Worm (Caenorhabditis elegans): ENCODE data around the gene citk-1.

Gene citk-1

DNA sequence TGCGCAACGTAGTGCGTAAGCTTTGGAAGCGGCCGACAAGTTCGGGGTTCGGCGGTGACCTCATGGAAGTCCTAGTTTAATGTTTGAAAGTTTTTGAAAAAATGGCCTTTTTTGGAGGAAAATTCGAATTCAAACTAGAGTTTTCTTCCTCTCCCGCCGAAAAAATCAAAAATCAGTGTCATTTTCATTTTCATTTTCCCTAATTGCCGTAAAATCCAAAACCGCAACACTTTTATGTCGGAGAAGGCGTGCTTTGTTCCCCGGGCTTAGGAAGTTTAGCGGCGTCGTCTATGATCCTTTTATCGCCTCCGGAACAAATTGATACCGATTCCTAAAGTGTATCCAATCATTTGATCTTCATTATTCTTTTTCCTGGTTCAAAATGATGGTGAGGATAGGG, 16.2 kb downstream of the citk-1 start, which contains the start of gene mltn-5:
Gene mltn-5, plus strand, starts transcription at position 301 of the 400 bp plus-strand sequence.
- no peak for TF ChIP-seq skn-1 (tag; optimal IDR thresholded peaks at IDR 0.05)
- no peak for TF ChIP-seq sea-2 (GFP tag; optimal IDR thresholded peaks at IDR 0.05)
- TF ChIP-seq pha-4 (tag; optimal IDR thresholded peaks at IDR 0.05), result no peak
- TF ChIP-seq nhr-237 (tag; optimal IDR thresholded peaks at IDR 0.05), result no peak
- no peak for TF ChIP-seq lin-15B (tag; optimal IDR thresholded peaks at IDR 0.05)
- no peak for TF ChIP-seq nhr-23 (tag; optimal IDR thresholded peaks at IDR 0.05)
- no peak for TF ChIP-seq fkh-10 (GFP tag; optimal IDR thresholded peaks at IDR 0.05)
- no peak for TF ChIP-seq nhr-43 (tag; optimal IDR thresholded peaks at IDR 0.05; ENCODE audit: poor library complexity, severe bottlenecking)
- no peak for TF ChIP-seq nhr-25 (tag; optimal IDR thresholded peaks at IDR 0.05)
- no peak for TF ChIP-seq mdl-1 (tag; optimal IDR thresholded peaks at IDR 0.05)
- TF ChIP-seq ztf-11 (tag; optimal IDR thresholded peaks at IDR 0.05), result no peak
- TF ChIP-seq egl-5 (tag; optimal IDR thresholded peaks at IDR 0.05), result no peak
- no peak for TF ChIP-seq aly-2 (tag; optimal IDR thresholded peaks at IDR 0.05)
- no peak for TF ChIP-seq elt-3 (tag; optimal IDR thresholded peaks at IDR 0.05)
- TF ChIP-seq daf-12 (tag; optimal IDR thresholded peaks at IDR 0.05), result no peak
- no peak for TF ChIP-seq nhr-11 (tag; optimal IDR thresholded peaks at IDR 0.05)

DNA sequence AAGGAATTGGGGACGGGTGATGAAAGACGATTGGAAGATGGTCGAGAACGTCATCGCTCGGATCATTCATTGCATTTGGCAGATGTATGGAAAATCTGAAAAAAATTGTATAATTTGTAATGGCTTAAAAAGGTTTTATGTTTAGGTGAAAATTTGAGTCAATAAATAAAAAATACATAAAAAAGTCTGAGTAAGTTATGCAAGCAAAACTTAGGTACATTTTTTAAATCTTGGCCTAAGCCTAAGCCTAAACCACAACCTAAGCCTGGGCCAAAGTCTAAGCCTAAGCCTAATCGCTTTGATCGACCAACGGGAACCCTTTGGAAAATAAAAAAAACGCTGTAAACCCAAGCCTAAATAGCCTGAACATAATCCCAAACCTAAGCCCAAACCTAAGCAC, 23.2 kb downstream of the citk-1 start, which contains the start of gene hot-3:
Gene hot-3, minus strand, starts transcription at position 101 of the 400 bp plus-strand sequence.
- no peak for TF ChIP-seq pha-4 (tag; optimal IDR thresholded peaks at IDR 0.05)

DNA sequence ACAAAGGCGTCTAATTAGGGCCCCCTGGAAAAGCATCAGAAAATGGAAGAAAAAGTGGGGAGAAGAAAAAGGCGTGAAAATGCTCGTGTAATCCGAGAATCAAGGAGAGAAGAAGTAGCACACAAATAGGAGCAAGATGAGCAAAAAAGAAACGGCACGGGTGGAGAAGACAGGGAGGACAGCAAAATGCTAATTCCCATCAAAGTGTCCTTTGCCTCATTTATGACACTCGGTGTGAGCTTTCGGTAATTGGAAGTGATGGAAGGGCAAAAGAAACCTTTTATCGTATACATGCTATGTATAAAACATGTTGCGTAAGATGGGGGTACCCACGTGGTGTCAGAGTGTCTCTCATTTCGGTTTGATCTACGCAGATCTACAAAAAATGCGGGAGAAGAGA, 24.8 kb downstream of the citk-1 start:
- TF ChIP-seq lin-15B (tag; optimal IDR thresholded peaks at IDR 0.05) (no peak), ceh-16 (tag; optimal IDR thresholded peaks at IDR 0.05) (no peak), nhr-67 (tag; optimal IDR thresholded peaks at IDR 0.05) (no peak), elt-1 (tag; optimal IDR thresholded peaks at IDR 0.05) (no peak), nhr-77 (tag; optimal IDR thresholded peaks at IDR 0.05) (no peak), nhr-28 (tag; optimal IDR thresholded peaks at IDR 0.05) (no peak), zag-1 (tag; optimal IDR thresholded peaks at IDR 0.05) (no peak), nhr-43 (tag; optimal IDR thresholded peaks at IDR 0.05; ENCODE audit: poor library complexity, severe bottlenecking) (no peak), lsy-12 (tag; optimal IDR thresholded peaks at IDR 0.05) (no peak), nhr-25 (tag; optimal IDR thresholded peaks at IDR 0.05) (no peak), snpc-4 (tag; optimal IDR thresholded peaks at IDR 0.05) (no peak), pqm-1 (tag; optimal IDR thresholded peaks at IDR 0.05) (no peak), ceh-9 (tag; optimal IDR thresholded peaks at IDR 0.05) (no peak), fkh-2 (tag; optimal IDR thresholded peaks at IDR 0.05) (no peak), nhr-76 (tag; optimal IDR thresholded peaks at IDR 0.05) (no peak), nhr-11 (tag; optimal IDR thresholded peaks at IDR 0.05) (no peak), egl-27 (tag; optimal IDR thresholded peaks at IDR 0.05) (no peak)

DNA sequence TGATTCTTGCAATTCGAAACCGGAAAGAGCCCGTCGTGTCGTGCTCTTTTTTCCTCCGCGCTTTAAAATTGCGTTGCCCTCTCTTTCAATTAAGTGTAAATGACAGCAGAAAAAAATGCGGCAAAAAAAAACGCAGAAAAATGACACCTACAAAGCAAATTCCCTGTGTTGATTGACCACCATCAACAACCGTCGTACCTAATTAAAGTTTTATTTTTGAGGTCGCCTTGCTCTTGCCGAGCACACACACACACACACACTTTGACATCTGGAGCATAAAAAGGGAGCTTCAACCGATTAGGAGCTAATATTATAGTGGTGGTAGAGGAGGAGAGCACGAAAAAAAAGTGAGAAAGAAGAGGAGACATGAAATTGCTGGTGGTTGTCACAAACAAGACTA, 27.2 kb downstream of the citk-1 start:
- TF ChIP-seq ceh-82 (tag; optimal IDR thresholded peaks at IDR 0.05) (no peak), ztf-4 (tag; optimal IDR thresholded peaks at IDR 0.05) (no peak), lin-39 (tag; optimal IDR thresholded peaks at IDR 0.05) (no peak), elt-3 (tag; optimal IDR thresholded peaks at IDR 0.05) (no peak), nhr-25 (tag; optimal IDR thresholded peaks at IDR 0.05) (no peak)

DNA sequence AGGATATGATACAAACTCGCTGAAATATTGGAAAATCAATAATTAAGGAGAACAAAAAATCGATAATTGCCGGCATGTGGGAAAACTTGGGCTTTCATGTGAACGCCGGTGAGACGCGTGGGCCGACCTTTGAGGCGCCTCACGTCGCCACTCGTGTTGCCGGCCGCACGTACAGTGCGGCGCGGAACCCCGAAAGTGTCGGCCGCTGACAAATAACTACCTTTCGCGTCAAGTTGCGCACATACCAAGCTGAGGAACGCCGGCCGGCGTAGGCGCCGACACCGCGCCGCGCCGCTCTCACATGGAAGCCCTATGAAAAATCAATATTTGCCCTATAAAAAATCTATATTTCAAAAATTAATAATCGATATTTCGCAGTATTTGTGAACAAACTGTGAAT, 29.6 kb downstream of the citk-1 start:
- TF ChIP-seq elt-3 (tag; optimal IDR thresholded peaks at IDR 0.05) (no peak), ceh-16 (tag; optimal IDR thresholded peaks at IDR 0.05) (no peak), ceh-28 (tag; optimal IDR thresholded peaks at IDR 0.05) (peak; percentile 24), fkh-10 (GFP tag; optimal IDR thresholded peaks at IDR 0.05) (no peak), sea-2 (GFP tag; optimal IDR thresholded peaks at IDR 0.05) (no peak), nhr-12 (tag; optimal IDR thresholded peaks at IDR 0.05) (no peak), R02D3.7 (tag; optimal IDR thresholded peaks at IDR 0.05) (no peak)

DNA sequence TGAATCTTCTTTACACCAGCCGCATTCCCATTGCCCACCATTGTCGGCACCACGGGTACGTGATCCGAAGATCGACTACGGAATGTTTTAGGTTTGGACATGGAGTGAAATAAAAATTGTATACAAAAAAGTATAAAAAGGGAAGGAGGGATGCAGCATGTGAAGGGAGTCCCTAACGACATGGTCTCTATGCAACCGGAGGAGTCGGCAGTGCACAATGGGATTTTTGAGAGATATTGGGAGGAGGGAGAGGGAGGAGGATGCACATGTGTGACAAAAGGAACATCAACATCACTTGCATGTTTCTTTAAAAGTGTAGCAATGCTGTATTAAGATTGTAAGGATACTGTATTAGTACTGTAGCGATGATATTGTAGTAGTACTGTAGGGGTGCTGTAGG, 30.8 kb downstream of the citk-1 start, which contains the start of gene W07G1.1:
Gene W07G1.1, minus strand, starts transcription at position 101 of the 400 bp plus-strand sequence.
- TF ChIP-seq hmg-11 (tag; optimal IDR thresholded peaks at IDR 0.05) (no peak), lin-15B (tag; optimal IDR thresholded peaks at IDR 0.05) (no peak), eor-1 (tag; optimal IDR thresholded peaks at IDR 0.05) (no peak), unc-39 (tag; optimal IDR thresholded peaks at IDR 0.05) (no peak), sea-2 (GFP tag; optimal IDR thresholded peaks at IDR 0.05) (no peak), elt-1 (tag; optimal IDR thresholded peaks at IDR 0.05) (no peak), nhr-11 (tag; optimal IDR thresholded peaks at IDR 0.05) (no peak), elt-3 (tag; optimal IDR thresholded peaks at IDR 0.05) (no peak), aly-2 (tag; optimal IDR thresholded peaks at IDR 0.05) (no peak), nhr-28 (tag; optimal IDR thresholded peaks at IDR 0.05) (no peak)
